Worm (Caenorhabditis elegans): ENCODE data around the gene F14F7.7.

ce11 chrIII:13056230-13056629 is 25.5 kb downstream of the F14F7.7 start:
- TF ChIP-seq lin-39 (tag; optimal IDR thresholded peaks at IDR 0.05): no peak
- TF ChIP-seq nhr-43 (tag; optimal IDR thresholded peaks at IDR 0.05; ENCODE audit: poor library complexity, severe bottlenecking): no peak
- no peak for TF ChIP-seq unc-39 (tag; optimal IDR thresholded peaks at IDR 0.05)
- TF ChIP-seq pqm-1 (tag; optimal IDR thresholded peaks at IDR 0.05): no peak
- TF ChIP-seq hmg-11 (tag; optimal IDR thresholded peaks at IDR 0.05): no peak
- no peak for TF ChIP-seq pha-4 (tag; optimal IDR thresholded peaks at IDR 0.05)
- no peak for TF ChIP-seq nfya-1 (tag; optimal IDR thresholded peaks at IDR 0.05; ENCODE audit: insufficient read depth)
- no peak for TF ChIP-seq elt-3 (tag; optimal IDR thresholded peaks at IDR 0.05)
- no peak for TF ChIP-seq nhr-76 (tag; optimal IDR thresholded peaks at IDR 0.05)
- no peak for TF ChIP-seq nhr-237 (tag; optimal IDR thresholded peaks at IDR 0.05)
- no peak for TF ChIP-seq zag-1 (tag; optimal IDR thresholded peaks at IDR 0.05)
- no peak for TF ChIP-seq aly-2 (tag; optimal IDR thresholded peaks at IDR 0.05)
- TF ChIP-seq ceh-9 (tag; optimal IDR thresholded peaks at IDR 0.05): no peak

Data from whole organism, L3 larva.